Fruit fly (Drosophila melanogaster): ENCODE measurements around the gene Pde11.

Pde11 gene

dm6 chr2L:18549470-18549869 is 40.7 kb downstream of the Pde11 start:
- TF ChIP-seq CG1620 (GFP tag; optimal IDR thresholded peaks at IDR 0.05) (no peak), CG7101 (tag; optimal IDR thresholded peaks at IDR 0.05) (no peak), CG7045 (GFP tag; optimal IDR thresholded peaks at IDR 0.05) (no peak), tj (GFP tag; optimal IDR thresholded peaks at IDR 0.05) (no peak), CG14711 (tag; optimal IDR thresholded peaks at IDR 0.05) (no peak), Crg-1 (GFP tag; optimal IDR thresholded peaks at IDR 0.05) (no peak), cnc (optimal IDR thresholded peaks at IDR 0.05) (no peak), CG12768 (GFP tag; optimal IDR thresholded peaks at IDR 0.05) (no peak), Mnt (GFP tag; optimal IDR thresholded peaks at IDR 0.05) (no peak), pad (GFP tag; optimal IDR thresholded peaks at IDR 0.05) (no peak), CG11617 (GFP tag; optimal IDR thresholded peaks at IDR 0.05) (no peak), ovo (GFP tag; optimal IDR thresholded peaks at IDR 0.05) (no peak), cic (GFP tag; optimal IDR thresholded peaks at IDR 0.05) (no peak), CG5204 (GFP tag; optimal IDR thresholded peaks at IDR 0.05) (no peak), kay (GFP tag; ENCODE audit: borderline replicate concordance) (no peak)

dm6 chr2L:18548753-18549152 is 41.4 kb downstream of the Pde11 start:
- TF ChIP-seq toe (GFP tag; optimal IDR thresholded peaks at IDR 0.05) (no peak), CG5204 (GFP tag; optimal IDR thresholded peaks at IDR 0.05) (peak; percentile 39), CG7045 (GFP tag; optimal IDR thresholded peaks at IDR 0.05) (peak; percentile 61), kay (GFP tag; ENCODE audit: borderline replicate concordance) (peak; percentile 46), CG11617 (GFP tag; optimal IDR thresholded peaks at IDR 0.05) (peak; percentile 26)

- TF ChIP-seq toe (GFP tag; optimal IDR thresholded peaks at IDR 0.05) (no peak), CG7045 (GFP tag; optimal IDR thresholded peaks at IDR 0.05) (no peak), Mnt (GFP tag; optimal IDR thresholded peaks at IDR 0.05) (no peak), CG5204 (GFP tag; optimal IDR thresholded peaks at IDR 0.05) (no peak)
Measured at dm6 chr2L:18546426-18546825, 43.7 kb downstream of the Pde11 start.

- TF ChIP-seq CG11617 (GFP tag; optimal IDR thresholded peaks at IDR 0.05) (no peak), CG5204 (GFP tag; optimal IDR thresholded peaks at IDR 0.05) (no peak), bab1 (GFP tag; optimal IDR thresholded peaks at IDR 0.05) (no peak), Crg-1 (GFP tag; optimal IDR thresholded peaks at IDR 0.05) (no peak), tj (GFP tag; optimal IDR thresholded peaks at IDR 0.05) (no peak), ovo (GFP tag; optimal IDR thresholded peaks at IDR 0.05) (no peak), CG7101 (tag; optimal IDR thresholded peaks at IDR 0.05) (no peak), Clk (GFP tag; optimal IDR thresholded peaks at IDR 0.05) (no peak), Mnt (GFP tag; optimal IDR thresholded peaks at IDR 0.05) (no peak), CG1620 (GFP tag; optimal IDR thresholded peaks at IDR 0.05) (no peak), CG33017 (tag; optimal IDR thresholded peaks at IDR 0.05) (no peak), cic (GFP tag; optimal IDR thresholded peaks at IDR 0.05) (no peak), pad (GFP tag; optimal IDR thresholded peaks at IDR 0.05) (no peak), CG14711 (tag; optimal IDR thresholded peaks at IDR 0.05) (no peak), Hr96 (GFP tag; optimal IDR thresholded peaks at IDR 0.05) (no peak), CG7045 (GFP tag; optimal IDR thresholded peaks at IDR 0.05) (no peak), cnc (optimal IDR thresholded peaks at IDR 0.05) (no peak), kay (GFP tag; ENCODE audit: borderline replicate concordance) (no peak), toe (GFP tag; optimal IDR thresholded peaks at IDR 0.05) (no peak), CG12768 (GFP tag; optimal IDR thresholded peaks at IDR 0.05) (no peak)
Measured at dm6 chr2L:18526005-18526404, 64.1 kb downstream of the Pde11 start.

- TF ChIP-seq CG5204 (GFP tag; optimal IDR thresholded peaks at IDR 0.05), result no peak
- no peak for TF ChIP-seq toe (GFP tag; optimal IDR thresholded peaks at IDR 0.05)
- no peak for TF ChIP-seq Crg-1 (GFP tag; optimal IDR thresholded peaks at IDR 0.05)
- TF ChIP-seq tj (GFP tag; optimal IDR thresholded peaks at IDR 0.05), result no peak
Measured at dm6 chr2L:18524896-18525295, 65.2 kb downstream of the Pde11 start.

dm6 chr2L:18523003-18523402 is 67.1 kb downstream of the Pde11 start:
- no peak for TF ChIP-seq cic (GFP tag; optimal IDR thresholded peaks at IDR 0.05)
- TF ChIP-seq kay (GFP tag; ENCODE audit: borderline replicate concordance), result no peak
- TF ChIP-seq toe (GFP tag; optimal IDR thresholded peaks at IDR 0.05), result no peak
- no peak for TF ChIP-seq ovo (GFP tag; optimal IDR thresholded peaks at IDR 0.05)
- TF ChIP-seq CG12768 (GFP tag; optimal IDR thresholded peaks at IDR 0.05), result no peak
- TF ChIP-seq bab1 (GFP tag; optimal IDR thresholded peaks at IDR 0.05), result no peak
- TF ChIP-seq CG33017 (tag; optimal IDR thresholded peaks at IDR 0.05), result no peak

dm6 chr2L:18522258-18522657 is 67.9 kb downstream of the Pde11 start:
- no peak for TF ChIP-seq CG14711 (tag; optimal IDR thresholded peaks at IDR 0.05)
- no peak for TF ChIP-seq tj (GFP tag; optimal IDR thresholded peaks at IDR 0.05)
- TF ChIP-seq toe (GFP tag; optimal IDR thresholded peaks at IDR 0.05), result no peak
- no peak for TF ChIP-seq pad (GFP tag; optimal IDR thresholded peaks at IDR 0.05)
- TF ChIP-seq cnc (optimal IDR thresholded peaks at IDR 0.05), result no peak

- no peak for TF ChIP-seq CG1620 (GFP tag; optimal IDR thresholded peaks at IDR 0.05)
- no peak for TF ChIP-seq bab1 (GFP tag; optimal IDR thresholded peaks at IDR 0.05)
- TF ChIP-seq ovo (GFP tag; optimal IDR thresholded peaks at IDR 0.05), result no peak
- TF ChIP-seq Crg-1 (GFP tag; optimal IDR thresholded peaks at IDR 0.05), result no peak
- no peak for TF ChIP-seq CG14711 (tag; optimal IDR thresholded peaks at IDR 0.05)
- no peak for TF ChIP-seq cnc (optimal IDR thresholded peaks at IDR 0.05)
- no peak for TF ChIP-seq Clk (GFP tag; optimal IDR thresholded peaks at IDR 0.05)
- TF ChIP-seq CG12768 (GFP tag; optimal IDR thresholded peaks at IDR 0.05), result no peak
- TF ChIP-seq cic (GFP tag; optimal IDR thresholded peaks at IDR 0.05), result no peak
- no peak for TF ChIP-seq CG7045 (GFP tag; optimal IDR thresholded peaks at IDR 0.05)
- TF ChIP-seq CG5204 (GFP tag; optimal IDR thresholded peaks at IDR 0.05), result no peak
- no peak for TF ChIP-seq CG33017 (tag; optimal IDR thresholded peaks at IDR 0.05)
- no peak for TF ChIP-seq kay (GFP tag; ENCODE audit: borderline replicate concordance)
- TF ChIP-seq pad (GFP tag; optimal IDR thresholded peaks at IDR 0.05), result no peak
- TF ChIP-seq CG7101 (tag; optimal IDR thresholded peaks at IDR 0.05), result no peak
- TF ChIP-seq tj (GFP tag; optimal IDR thresholded peaks at IDR 0.05), result no peak
- no peak for TF ChIP-seq Hr96 (GFP tag; optimal IDR thresholded peaks at IDR 0.05)
- TF ChIP-seq toe (GFP tag; optimal IDR thresholded peaks at IDR 0.05), result no peak
- no peak for TF ChIP-seq Mnt (GFP tag; optimal IDR thresholded peaks at IDR 0.05)
- no peak for TF ChIP-seq CG11617 (GFP tag; optimal IDR thresholded peaks at IDR 0.05)
Measured at dm6 chr2L:18518852-18519251, 71.3 kb downstream of the Pde11 start.
